Worm (Caenorhabditis elegans): ENCODE measurements around the gene mdt-27.

mdt-27 gene

DNA sequence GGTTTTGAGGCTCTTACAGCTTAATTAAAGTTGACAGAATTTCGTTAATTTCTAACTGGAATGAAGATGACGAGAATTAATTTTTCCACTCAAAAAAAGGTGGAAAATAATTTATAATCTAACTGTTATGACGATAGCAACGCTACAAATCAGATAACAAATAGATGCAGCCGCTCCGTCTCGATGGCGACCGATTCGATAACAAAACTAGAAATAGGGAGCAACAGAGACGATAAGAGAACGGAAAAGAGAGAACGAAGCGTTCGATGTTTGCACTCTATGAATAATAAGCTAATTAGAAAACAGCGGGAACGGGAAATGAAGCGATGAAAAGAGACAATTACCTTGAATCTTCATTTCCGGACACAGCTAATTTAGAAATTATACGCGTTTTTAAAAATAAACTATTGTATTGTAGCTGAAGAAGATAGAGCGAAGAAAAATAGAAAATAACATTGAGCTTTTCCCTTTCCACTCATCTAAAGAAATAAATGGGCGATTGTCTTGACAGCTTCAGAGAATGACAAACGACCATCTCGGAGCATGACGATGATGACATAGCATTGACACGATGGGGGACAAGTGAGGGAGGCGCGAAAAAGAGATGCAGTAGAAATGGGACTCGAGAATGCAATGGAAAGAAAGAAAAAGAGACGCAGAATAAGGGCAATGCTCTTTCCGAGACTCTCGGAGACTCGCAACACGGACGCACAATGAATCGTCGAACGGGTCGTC lies 5.4 kb upstream of the mdt-27 start (continued):
- TF ChIP-seq mep-1 (tag; optimal IDR thresholded peaks at IDR 0.05) (no peak), sup-37 (GFP tag; optimal IDR thresholded peaks at IDR 0.05) (no peak), dsc-1 (tag; optimal IDR thresholded peaks at IDR 0.05) (no peak), egl-27 (tag; optimal IDR thresholded peaks at IDR 0.05) (no peak), ceh-63 (GFP tag; optimal IDR thresholded peaks at IDR 0.05) (no peak), nhr-19 (GFP tag; conservative IDR thresholded peaks at IDR 0.05) (no peak), hlh-17 (GFP tag; optimal IDR thresholded peaks at IDR 0.05; ENCODE audit: borderline replicate concordance) (no peak), C34B4.2 (tag; optimal IDR thresholded peaks at IDR 0.05) (no peak), tlp-1 (tag; optimal IDR thresholded peaks at IDR 0.05) (no peak), efl-3 (GFP tag; optimal IDR thresholded peaks at IDR 0.05) (no peak), grh-1 (GFP tag; IDR thresholded peaks at IDR 0.05) (no peak), pag-3 (tag; optimal IDR thresholded peaks at IDR 0.05; ENCODE audit: borderline replicate concordance, insufficient read depth) (no peak), nhr-20 (tag; optimal IDR thresholded peaks at IDR 0.05) (no peak), nhr-90 (tag; optimal IDR thresholded peaks at IDR 0.05; ENCODE audit: poor library complexity) (no peak), egl-13 (tag; optimal IDR thresholded peaks at IDR 0.05) (no peak), ces-1 (GFP tag; optimal IDR thresholded peaks at IDR 0.05) (no peak), nhr-77 (tag; optimal IDR thresholded peaks at IDR 0.05) (no peak), aha-1 (tag; optimal IDR thresholded peaks at IDR 0.05) (no peak), ets-5 (GFP tag; IDR thresholded peaks at IDR 0.05) (no peak), snpc-4 (tag; optimal IDR thresholded peaks at IDR 0.05) (no peak), hlh-4 (tag; optimal IDR thresholded peaks at IDR 0.05) (no peak), blmp-1 (tag; optimal IDR thresholded peaks at IDR 0.05) (no peak), mef-2 (tag; optimal IDR thresholded peaks at IDR 0.05) (no peak), unc-130 (tag; optimal IDR thresholded peaks at IDR 0.05) (no peak), ceh-8 (GFP tag; optimal IDR thresholded peaks at IDR 0.05) (no peak), ceh-82 (tag; optimal IDR thresholded peaks at IDR 0.05) (peak in 1 of 3 experiments; percentile 42), swsn-7 (tag; optimal IDR thresholded peaks at IDR 0.05) (peak; percentile 8), xbp-1 (tag; optimal IDR thresholded peaks at IDR 0.05) (no peak), lsy-2 (tag; optimal IDR thresholded peaks at IDR 0.05) (peak in 1 of 2 experiments; percentile 6), lir-3 (tag; optimal IDR thresholded peaks at IDR 0.05; ENCODE audit: poor library complexity) (no peak), fkh-4 (tag; optimal IDR thresholded peaks at IDR 0.05; ENCODE audit: borderline replicate concordance) (no peak), nhr-85 (tag) (no peak), pax-3 (tag; optimal IDR thresholded peaks at IDR 0.05) (no peak), jun-1 (tag; optimal IDR thresholded peaks at IDR 0.05) (no peak), elt-2 (tag; optimal IDR thresholded peaks at IDR 0.05) (peak; percentile 2), F16B12.6 (tag; optimal IDR thresholded peaks at IDR 0.05) (no peak), ceh-90 (tag; optimal IDR thresholded peaks at IDR 0.05) (no peak), nhr-11 (tag; optimal IDR thresholded peaks at IDR 0.05) (no peak), sox-4 (tag; optimal IDR thresholded peaks at IDR 0.05) (no peak), lin-15B (tag; optimal IDR thresholded peaks at IDR 0.05) (no peak)

ce11 chrV:9218214-9218613 lies 4.8 kb upstream of the mdt-27 start:
- TF ChIP-seq nhr-85 (tag) (peak; percentile 38), hlh-4 (tag; optimal IDR thresholded peaks at IDR 0.05) (no peak), efl-3 (GFP tag; optimal IDR thresholded peaks at IDR 0.05) (no peak), lin-14 (GFP tag; optimal IDR thresholded peaks at IDR 0.05) (peak; percentile 21), unc-130 (tag; optimal IDR thresholded peaks at IDR 0.05) (no peak), lin-35 (GFP tag; optimal IDR thresholded peaks at IDR 0.05) (no peak), ceh-82 (tag; optimal IDR thresholded peaks at IDR 0.05) (peak in 1 of 3 experiments; percentile 1), pax-3 (tag; optimal IDR thresholded peaks at IDR 0.05) (no peak), dsc-1 (tag; optimal IDR thresholded peaks at IDR 0.05) (no peak), mdl-1 (tag; optimal IDR thresholded peaks at IDR 0.05) (no peak), nhr-71 (tag; optimal IDR thresholded peaks at IDR 0.05) (no peak), nhr-19 (GFP tag; conservative IDR thresholded peaks at IDR 0.05) (no peak), nhr-90 (tag; optimal IDR thresholded peaks at IDR 0.05; ENCODE audit: poor library complexity) (no peak), zag-1 (tag; optimal IDR thresholded peaks at IDR 0.05) (no peak)
